Fruit fly (Drosophila melanogaster) whole organism, embryonic: ENCODE measurements around the gene CG44142.

ENCODE experiments used
- Atf3 ChIP-seq: fragments of 200-800 bp; sonication (Bioruptor generic); optimal IDR thresholded peaks from 3 replicates; lab custom pipeline; 2016; ENCODE audit warnings: missing biosample characterization, missing genetic modification characterization
- CG10543 ChIP-seq: fragments of 200-800 bp; sonication (Bioruptor generic); optimal IDR thresholded peaks from 3 replicates; lab custom pipeline; 2017; ENCODE audit warnings: missing biosample characterization, mild to moderate bottlenecking, missing genetic modification characterization, moderate library complexity
- CG11560 ChIP-seq: fragments of 200-800 bp; sonication (Bioruptor generic); IDR thresholded peaks from 3 replicates; pipeline ENCODE4 v1.3.6; 2022; ENCODE audit warnings: missing biosample characterization, missing genetic modification characterization
- CG13624 ChIP-seq: fragments of 200-800 bp; sonication (Bioruptor generic); optimal IDR thresholded peaks from 2 replicates; lab custom pipeline; 2016; ENCODE audit warnings: missing biosample characterization, missing genetic modification characterization
- CG14050 ChIP-seq: fragments of 200-800 bp; sonication (Bioruptor generic); IDR thresholded peaks from 3 replicates; pipeline ENCODE4 v1.3.6; 2022; ENCODE audit warnings: missing biosample characterization, missing genetic modification characterization
- CG14441 ChIP-seq: fragments of 200-800 bp; sonication (Bioruptor generic); IDR thresholded peaks from 2 replicates; pipeline ENCODE4 v1.3.6; 2022; ENCODE audit warnings: missing biosample characterization, missing genetic modification characterization
- CG1647 ChIP-seq: fragments of 200-800 bp; sonication (Bioruptor generic); optimal IDR thresholded peaks from 3 replicates; lab custom pipeline; 2016; ENCODE audit warnings: missing biosample characterization, missing genetic modification characterization
- CG17328 ChIP-seq: fragments of 200-800 bp; sonication (Bioruptor generic); IDR thresholded peaks from 2 replicates; pipeline ENCODE4 v1.3.6; 2022; ENCODE audit warnings: missing biosample characterization, missing genetic modification characterization
- CG2875 ChIP-seq: fragments of 200-800 bp; sonication (Bioruptor generic); optimal IDR thresholded peaks from 2 replicates; lab custom pipeline; 2017; ENCODE audit warnings: missing biosample characterization, mild to moderate bottlenecking, missing genetic modification characterization, missing genetic modification reagents
- CG32767 ChIP-seq: fragments of 200-800 bp; sonication (Bioruptor generic); IDR thresholded peaks from 2 replicates; pipeline ENCODE4 v1.3.6; 2022; ENCODE audit warnings: missing biosample characterization, missing genetic modification characterization
- CG34422 ChIP-seq: fragments of 200-800 bp; sonication (Bioruptor generic); IDR thresholded peaks from 3 replicates; pipeline ENCODE4 v1.3.6; 2022; ENCODE audit warnings: missing biosample characterization, missing genetic modification characterization
- CG7786 ChIP-seq: fragments of 200-800 bp; sonication (Bioruptor generic); optimal IDR thresholded peaks from 2 replicates; lab custom pipeline; 2016; ENCODE audit warnings: missing biosample characterization, missing genetic modification characterization
- CG8765 ChIP-seq: fragments of 200-800 bp; sonication (Bioruptor generic); IDR thresholded peaks from 2 replicates; pipeline ENCODE4 v1.3.6; 2022; ENCODE audit warnings: missing biosample characterization, missing genetic modification characterization
- Chrac-16 ChIP-seq: fragments of 200-800 bp; sonication (Bioruptor generic); optimal IDR thresholded peaks from 3 replicates; lab custom pipeline; 2016; ENCODE audit warnings: missing biosample characterization, missing genetic modification characterization
- E2f2 ChIP-seq: fragments of 200-800 bp; sonication (Bioruptor generic); IDR thresholded peaks from 2 replicates; pipeline ENCODE4 v1.3.6; 2022; ENCODE audit warnings: missing biosample characterization, missing genetic modification characterization
- Ets65A ChIP-seq: fragments of 200-800 bp; sonication (Bioruptor generic); peaks from one replicate; lab custom pipeline; 2016; ENCODE audit warnings: missing biosample characterization, missing genetic modification characterization
- H2.0 ChIP-seq: fragments of 200-800 bp; sonication (Bioruptor generic); IDR thresholded peaks from 2 replicates; pipeline ENCODE4 v1.3.6; 2022; ENCODE audit warnings: missing biosample characterization, missing genetic modification characterization
- Hr39 ChIP-seq: fragments of >200 bp; optimal IDR thresholded peaks from 2 replicates; lab custom pipeline; 2017
- Mrtf ChIP-seq: fragments of 200-800 bp; sonication (Bioruptor generic); IDR thresholded peaks from 3 replicates; pipeline ENCODE4 v1.3.6; 2022; ENCODE audit warnings: missing biosample characterization, missing genetic modification characterization
- NfI ChIP-seq: fragments of 200-800 bp; sonication (Bioruptor generic); optimal IDR thresholded peaks from 3 replicates; lab custom pipeline; 2018; ENCODE audit warnings: missing biosample characterization, mild to moderate bottlenecking, missing genetic modification characterization, moderate library complexity
- Oli ChIP-seq: fragments of 200-800 bp; sonication (Bioruptor generic); optimal IDR thresholded peaks from 2 replicates; lab custom pipeline; 2018; ENCODE audit warnings: missing biosample characterization, mild to moderate bottlenecking, missing genetic modification characterization, moderate library complexity
- Pdp1 ChIP-seq, 2 experiments: fragments of 200-800 bp; sonication (Bioruptor generic); optimal IDR thresholded peaks; 3 replicates each; lab custom pipeline; 2016; ENCODE audit warnings: missing biosample characterization in 2 of 2, missing genetic modification characterization in 2 of 2, mild to moderate bottlenecking in 1 of 2, moderate library complexity in 1 of 2
- Sox102F ChIP-seq: fragments of 200-800 bp; sonication (Bioruptor generic); optimal IDR thresholded peaks from 2 replicates; lab custom pipeline; 2018; ENCODE audit warnings: missing biosample characterization, mild to moderate bottlenecking, missing genetic modification characterization, moderate library complexity
- Taf1 ChIP-seq: fragments of 200-800 bp; sonication (Bioruptor generic); IDR thresholded peaks from 2 replicates; pipeline ENCODE4 v1.3.6; 2022; ENCODE audit warnings: missing biosample characterization, missing genetic modification characterization
- Xbp1 ChIP-seq: fragments of 200-800 bp; sonication (Bioruptor generic); optimal IDR thresholded peaks from 3 replicates; lab custom pipeline; 2016; ENCODE audit warnings: missing biosample characterization, mild to moderate bottlenecking, missing genetic modification characterization
- al ChIP-seq: fragments of 200-800 bp; sonication (Bioruptor generic); IDR thresholded peaks from 2 replicates; pipeline ENCODE4 v1.3.6; 2022; ENCODE audit warnings: missing biosample characterization, missing genetic modification characterization
- ap ChIP-seq: fragments of 200-800 bp; sonication (Bioruptor generic); IDR thresholded peaks from 2 replicates; pipeline ENCODE4 v1.3.6; 2022; ENCODE audit warnings: missing biosample characterization, missing genetic modification characterization
- crol ChIP-seq: fragments of 200-800 bp; sonication (Bioruptor generic); IDR thresholded peaks from 2 replicates; pipeline ENCODE4 v1.3.6; 2022; ENCODE audit warnings: missing biosample characterization, missing genetic modification characterization
- dmrt99B ChIP-seq: fragments of 200-800 bp; sonication (Bioruptor generic); optimal IDR thresholded peaks from 2 replicates; lab custom pipeline; 2018; ENCODE audit warnings: missing biosample characterization, mild to moderate bottlenecking, missing genetic modification characterization, moderate library complexity
- ems ChIP-seq: fragments of 200-800 bp; sonication (Bioruptor generic); optimal IDR thresholded peaks from 3 replicates; lab custom pipeline; 2016; ENCODE audit warnings: missing biosample characterization, missing genetic modification characterization
- fd96Cb ChIP-seq: fragments of 200-800 bp; sonication (Bioruptor generic); optimal IDR thresholded peaks from 2 replicates; lab custom pipeline; 2018; ENCODE audit warnings: missing biosample characterization, mild to moderate bottlenecking, missing genetic modification characterization, moderate library complexity
- gcm ChIP-seq: fragments of 200-800 bp; sonication (Bioruptor generic); optimal IDR thresholded peaks from 2 replicates; lab custom pipeline; 2019; ENCODE audit warnings: missing biosample characterization, mild to moderate bottlenecking, missing genetic modification characterization, moderate library complexity
- insv ChIP-seq, 2 experiments: fragments of 200-800 bp; sonication (Bioruptor generic); optimal IDR thresholded peaks; 3 replicates each; lab custom pipeline; 2016 to 2018; ENCODE audit warnings: missing biosample characterization in 2 of 2, missing genetic modification characterization in 2 of 2
- kni ChIP-seq: fragments of 200-800 bp; sonication (Bioruptor generic); optimal IDR thresholded peaks from 3 replicates; lab custom pipeline; 2017; ENCODE audit warnings: mild to moderate bottlenecking, missing biosample characterization, missing genetic modification reagents, missing genetic modification characterization
- nmo ChIP-seq: fragments of 200-800 bp; sonication (Bioruptor generic); optimal IDR thresholded peaks from 2 replicates; lab custom pipeline; 2018; ENCODE audit warnings: missing biosample characterization, mild to moderate bottlenecking, missing genetic modification characterization, moderate library complexity
- oc ChIP-seq: fragments of 200-800 bp; sonication (Bioruptor generic); optimal IDR thresholded peaks from 2 replicates; lab custom pipeline; 2018; ENCODE audit warnings: missing biosample characterization, mild to moderate bottlenecking, missing genetic modification characterization, moderate library complexity
- wor ChIP-seq: fragments of 200-800 bp; sonication (Bioruptor generic); IDR thresholded peaks from 2 replicates; pipeline ENCODE4 v1.3.6; 2022; ENCODE audit warnings: missing biosample characterization, missing genetic modification characterization
- zf30C ChIP-seq: fragments of 200-800 bp; sonication (Bioruptor generic); optimal IDR thresholded peaks from 3 replicates; lab custom pipeline; 2018; ENCODE audit warnings: missing biosample characterization, mild to moderate bottlenecking, missing genetic modification characterization
- zfh1 ChIP-seq: fragments of 200-800 bp; sonication (Bioruptor generic); IDR thresholded peaks from 3 replicates; pipeline ENCODE4 v1.3.6; 2022; ENCODE audit warnings: missing biosample characterization, missing genetic modification characterization

The CG44142 gene

DNA sequence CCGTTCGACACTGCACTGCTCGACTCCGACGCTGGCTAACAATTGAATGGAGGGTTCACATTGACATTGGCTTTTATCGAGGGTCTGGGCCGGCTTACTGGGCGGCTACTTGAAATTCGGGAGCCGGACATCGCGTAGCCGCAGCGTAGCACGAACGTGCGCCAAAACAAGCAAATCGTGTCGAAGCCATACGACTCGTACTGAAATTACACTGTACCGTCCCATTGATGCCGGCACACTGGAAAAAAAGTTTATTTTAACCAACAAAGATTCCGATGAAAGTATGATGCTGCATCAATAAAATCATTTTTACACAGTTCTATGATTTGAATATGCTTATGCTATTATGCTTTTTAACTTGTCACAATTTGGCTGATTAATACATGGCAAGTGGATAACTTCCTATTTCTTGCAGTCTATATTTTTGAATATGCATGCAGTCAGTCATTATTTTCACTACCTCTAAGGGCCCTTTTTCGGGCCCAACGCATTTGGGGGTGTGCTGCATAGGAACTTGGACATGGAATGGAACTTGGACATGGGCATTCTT lies 24.1 kb downstream of the CG44142 start, which contains the start of gene apn (continued):
- TF ChIP-seq kni (GFP tag; lab: Kevin White, UChicago), result peak; percentile 66
- no peak for TF ChIP-seq CG11560 (tag; lab: Robert Waterston, UW)
- TF ChIP-seq CG32767, result no peak
- TF ChIP-seq CG14050, result peak; percentile 31; the same call in 1 of the 3 replicates
- TF ChIP-seq dmrt99B, result peak; percentile 48
- TF ChIP-seq CG8765 (GFP tag; lab: Robert Waterston, UW), result no peak
- TF ChIP-seq ems (GFP tag; lab: Kevin White, UChicago), result no peak
- TF ChIP-seq H2.0 (GFP tag; lab: Robert Waterston, UW), result 0 out of 2 replicates have a peak, but pooled peaks have one; percentile 7
- TF ChIP-seq NfI (GFP tag; lab: Kevin White, UChicago), result no peak
- TF ChIP-seq Sox102F, result peak; percentile 55
- TF ChIP-seq CG17328 (GFP tag; lab: Robert Waterston, UW), result peak; percentile 65; the same call in 1 of the 2 replicates
- no peak for TF ChIP-seq CG7786 (GFP tag; lab: Kevin White, UChicago)
- peak; percentile 30; the same call in 1 of the 3 replicates for TF ChIP-seq zfh1
- no peak for TF ChIP-seq CG13624 (GFP tag; lab: Kevin White, UChicago)
- TF ChIP-seq nmo (GFP tag; lab: Kevin White, UChicago), result peak; percentile 4
- TF ChIP-seq CG34422 (GFP tag; lab: Robert Waterston, UW), result 0 out of 3 replicates have a peak, but pooled peaks have one; percentile 9
- peak; percentile 42 for TF ChIP-seq Oli (tag; lab: Kevin White, UChicago)
- TF ChIP-seq Chrac-16, result no peak
- TF ChIP-seq E2f2 (GFP tag; lab: Robert Waterston, UW), result 0 out of 2 replicates have a peak, but pooled peaks have one; percentile 19
- no peak for TF ChIP-seq Pdp1 (GFP tag; optimal IDR thresholded peaks at IDR 0.05; lab: Kevin White, UChicago)
- peak; percentile 4 for TF ChIP-seq Xbp1
- 0 out of 2 replicates have a peak, but pooled peaks have one; percentile 23 for TF ChIP-seq wor (GFP tag; lab: Robert Waterston, UW)
- no peak for TF ChIP-seq CG2875 (GFP tag; lab: Kevin White, UChicago)
- no peak for TF ChIP-seq Atf3
- no peak for TF ChIP-seq CG1647 (GFP tag; lab: Kevin White, UChicago)
- TF ChIP-seq fd96Cb (tag; lab: Kevin White, UChicago), result peak; percentile 1
- peak; percentile 36; the same call in 1 of the 2 replicates for TF ChIP-seq CG14441 (GFP tag; lab: Robert Waterston, UW)

- TF ChIP-seq Ets65A (GFP tag; lab: Kevin White, UChicago) (peak; percentile 59), ap (GFP tag; lab: Robert Waterston, UW) (no peak), insv (GFP tag; optimal IDR thresholded peaks at IDR 0.05; lab: Kevin White, UChicago) (peak in 1 of 2 experiments; percentile 85), zf30C (GFP tag; lab: Kevin White, UChicago) (peak; percentile 11), al (GFP tag; lab: Robert Waterston, UW) (no peak)
Measured at dm6 chr3R:13286118-13286579, 26.8 kb downstream of the CG44142 start, which contains the start of gene CG15888. Gene CG15888, minus strand, starts transcription at chr3R:13286529.

DNA sequence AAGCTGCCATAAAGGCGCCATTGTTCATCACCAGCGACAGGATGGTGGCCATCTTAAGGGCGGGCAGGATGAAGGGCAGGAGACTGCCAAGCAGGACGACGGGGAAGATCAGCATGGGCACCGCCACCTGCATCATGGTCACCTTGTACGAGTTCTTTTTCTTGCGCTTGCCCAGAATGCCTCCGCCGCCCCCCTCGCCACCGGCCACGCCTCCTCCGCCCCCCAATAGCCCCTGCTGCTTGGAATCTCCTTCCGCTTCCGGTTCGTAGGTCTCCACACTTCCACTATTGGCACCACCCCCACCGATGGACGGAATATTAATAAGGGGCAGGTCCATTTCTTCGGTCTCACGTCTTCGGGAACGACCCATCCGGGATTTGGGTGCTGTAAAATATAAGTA lies 27.9 kb downstream of the CG44142 start:
- TF ChIP-seq Taf1 (GFP tag; lab: Robert Waterston, UW), result no peak
- TF ChIP-seq crol (GFP tag; lab: Robert Waterston, UW), result 0 out of 2 replicates have a peak, but pooled peaks have one; percentile 21
- 0 out of 3 replicates have a peak, but pooled peaks have one; percentile 36 for TF ChIP-seq Mrtf (GFP tag; lab: Robert Waterston, UW)
- TF ChIP-seq Hr39 (lab: Kevin White, UChicago), result peak; percentile 50
- no peak for TF ChIP-seq gcm (GFP tag; lab: Kevin White, UChicago)
- 0 out of 2 replicates have a peak, but pooled peaks have one; percentile 7 for TF ChIP-seq al (GFP tag; lab: Robert Waterston, UW)
- TF ChIP-seq oc (tag; lab: Kevin White, UChicago), result no peak
- TF ChIP-seq CG10543 (GFP tag; lab: Kevin White, UChicago), result no peak
- TF ChIP-seq, all 482 proteins: peak for 4
